Fruit fly (Drosophila melanogaster): ENCODE measurements around the gene homer.

The homer gene

DNA sequence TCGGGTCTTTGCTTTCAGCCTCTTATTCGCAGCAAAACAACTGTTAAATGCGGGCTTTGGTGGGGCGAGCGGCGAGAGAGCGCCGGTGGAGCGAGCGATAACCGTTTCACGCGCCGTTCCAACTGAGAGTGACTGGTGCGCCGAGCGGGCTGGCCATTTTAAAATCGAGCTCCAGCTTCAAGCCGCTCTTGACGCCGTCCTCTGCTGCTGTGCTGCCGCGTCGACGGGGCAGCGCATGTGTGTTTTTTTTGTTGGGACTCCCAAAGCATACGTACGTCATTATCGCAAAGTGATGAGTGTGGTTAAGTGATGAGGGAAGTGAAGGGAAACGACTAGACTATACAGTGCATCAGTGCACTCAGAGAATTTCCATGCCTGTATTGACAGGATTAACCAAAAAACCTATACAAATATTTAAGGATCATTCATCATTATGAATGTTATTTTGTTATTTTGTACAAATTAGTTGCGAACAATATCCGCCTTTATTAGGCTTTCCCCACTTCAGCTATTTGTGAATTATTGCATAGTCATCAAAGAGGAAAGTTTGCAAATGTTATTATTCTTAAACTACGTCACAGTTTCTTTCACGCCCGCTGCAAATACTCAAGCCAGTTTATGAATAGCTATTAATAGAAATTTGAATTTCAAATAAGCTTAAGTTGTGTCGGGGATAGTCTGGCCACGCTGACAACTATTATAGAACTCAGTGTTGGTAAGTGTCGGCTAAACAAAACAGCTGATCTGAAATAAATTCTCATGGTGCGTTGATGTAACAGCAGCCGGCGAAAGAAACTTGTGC lies 49.7 kb downstream of the homer start, which contains the start of gene Spn27A:
Spn27A (minus strand) TSS at position 137 of the 802 bp plus-strand sequence.
- TF ChIP-seq CG17801 (GFP tag; optimal IDR thresholded peaks at IDR 0.05; ENCODE audit: partially characterized antibody) = peak; percentile 76

DNA sequence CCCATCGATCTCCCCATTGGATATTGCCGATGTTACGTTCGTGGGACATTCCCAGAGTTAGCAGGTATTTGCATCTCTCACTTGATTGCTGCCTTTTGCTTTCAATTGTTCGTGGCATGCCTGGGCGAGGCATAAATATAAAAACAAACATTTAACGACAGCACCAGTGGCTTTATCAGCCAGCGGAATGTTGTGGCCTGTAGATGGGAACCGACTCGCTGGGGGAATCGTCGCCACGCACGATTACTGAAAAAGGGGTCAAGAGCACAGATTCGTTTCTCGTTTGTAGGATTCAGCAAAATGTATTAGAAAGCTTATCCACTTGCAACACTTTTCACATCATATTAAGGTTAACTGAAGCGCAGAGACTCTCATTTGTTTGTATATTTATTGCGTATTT lies 51.8 kb downstream of the homer start:
- no peak for TF ChIP-seq CG17801 (GFP tag; optimal IDR thresholded peaks at IDR 0.05; ENCODE audit: partially characterized antibody)

Data from ovary, adult (tissue).